Fruit fly (Drosophila melanogaster) Kc167 (cell line): ENCODE data around the gene CG4367.

Source experiments
- Sin3A ChIP-seq: fragments of >200 bp; optimal IDR thresholded peaks from 2 replicates; lab custom pipeline; 2018; ENCODE audit warnings: missing external identifiers
- insv ChIP-seq: fragments of >200 bp; optimal IDR thresholded peaks from 3 replicates; lab custom pipeline; 2018; ENCODE audit warnings: missing external identifiers
- psq ChIP-seq: fragments of >200 bp; optimal IDR thresholded peaks from 2 replicates; lab custom pipeline; 2017; ENCODE audit warnings: missing external identifiers

DNA sequence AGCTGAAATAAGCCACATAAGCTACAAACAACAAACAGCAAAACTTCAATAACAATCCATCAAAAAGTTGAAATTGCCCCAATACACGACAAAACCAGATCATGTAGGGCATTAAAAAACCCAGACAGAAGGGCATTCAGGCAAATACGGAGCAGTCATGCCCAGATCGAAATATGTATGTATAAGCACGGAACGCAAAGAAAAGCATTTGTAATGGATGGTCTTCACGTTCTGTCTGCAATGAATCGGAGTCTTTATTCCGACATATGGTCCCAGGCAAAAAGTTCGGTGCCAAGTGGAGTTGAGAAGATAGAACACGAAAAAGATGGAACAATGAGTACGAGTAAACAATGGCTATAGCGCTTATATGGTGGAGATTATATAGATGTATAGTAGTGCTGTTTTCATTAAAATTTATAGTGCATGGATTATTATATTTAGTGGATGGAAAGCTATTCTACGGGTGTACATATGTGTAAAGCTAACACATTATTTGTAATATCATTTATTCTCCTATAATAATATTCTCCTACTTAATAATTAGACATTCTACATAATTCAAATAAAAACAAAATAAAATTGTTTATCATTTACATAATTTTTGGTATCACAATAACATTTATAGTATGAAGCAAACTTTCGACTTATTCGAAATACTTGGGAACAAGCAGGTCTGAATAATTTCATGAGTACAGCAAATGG is 48.3 kb downstream of the CG4367 start:
- no peak for TF ChIP-seq insv (lab: Kevin White, UChicago)
- no peak for TF ChIP-seq Sin3A (lab: Kevin White, UChicago)
- TF ChIP-seq psq (lab: Kevin White, UChicago), result no peak
